Worm (Caenorhabditis elegans) whole organism, young adult: ENCODE measurements around the gene K03B8.4.

Experiments used
- B0035.1 ChIP-seq: sonication (generic microtip); optimal IDR thresholded peaks from 2 replicates; lab custom pipeline; 2016; ENCODE audit warnings: missing genetic modification characterization, mild to moderate bottlenecking, missing compliant biosample characterization, missing genotype, missing genetic modification reagents
- F33H1.4 ChIP-seq: fragments of 200-800 bp; sonication (Bioruptor generic); IDR thresholded peaks from 2 replicates; pipeline ENCODE4 v1.3.6; 2022; ENCODE audit warnings: missing genetic modification reagents, missing genetic modification characterization, missing compliant biosample characterization
- F37B4.10 ChIP-seq: fragments of 200-800 bp; sonication (Bioruptor generic); IDR thresholded peaks from 2 replicates; pipeline ENCODE4 v1.3.6; 2022; ENCODE audit warnings: missing genetic modification characterization, missing compliant biosample characterization
- F39B2.1 ChIP-seq: fragments of 200-800 bp; sonication (Bioruptor generic); IDR thresholded peaks from 2 replicates; pipeline ENCODE4 v1.3.6; 2022; ENCODE audit warnings: missing genetic modification reagents, missing genetic modification characterization, missing compliant biosample characterization
- F57A8.1 ChIP-seq: fragments of 200-800 bp; sonication (Bioruptor generic); optimal IDR thresholded peaks from 2 replicates; lab custom pipeline; 2018; ENCODE audit warnings: mild to moderate bottlenecking, missing genetic modification characterization, moderate library complexity, missing compliant biosample characterization
- K11D2.4 ChIP-seq: fragments of 200-800 bp; sonication (Bioruptor generic); IDR thresholded peaks from 2 replicates; pipeline ENCODE4 v1.3.6; 2022; ENCODE audit warnings: missing genetic modification reagents, missing genetic modification characterization, missing compliant biosample characterization
- K12H6.12 ChIP-seq: fragments of 200-800 bp; sonication (Bioruptor generic); optimal IDR thresholded peaks from 2 replicates; lab custom pipeline; 2018; ENCODE audit warnings: mild to moderate bottlenecking, missing genetic modification characterization, missing compliant biosample characterization
- T07F8.4 ChIP-seq: sonication (generic microtip); optimal IDR thresholded peaks from 2 replicates; lab custom pipeline; 2016; ENCODE audit warnings: mild to moderate bottlenecking, missing genetic modification characterization, moderate library complexity, missing compliant biosample characterization
- Y53G8AR.9 ChIP-seq: fragments of 200-800 bp; sonication (Bioruptor generic); conservative IDR thresholded peaks from 2 replicates; pipeline ENCODE4 v1.3.6; 2022; ENCODE audit warnings: missing genetic modification reagents, missing genetic modification characterization, missing compliant biosample characterization
- akir-1 ChIP-seq: fragments of 200-800 bp; sonication (Bioruptor generic); optimal IDR thresholded peaks from 2 replicates; lab custom pipeline; 2018; ENCODE audit warnings: mild to moderate bottlenecking, missing genetic modification characterization, moderate library complexity, missing compliant biosample characterization
- aptf-2 ChIP-seq: fragments of 200-800 bp; sonication (Bioruptor generic); conservative IDR thresholded peaks from 2 replicates; pipeline ENCODE4 v1.3.6; 2022; ENCODE audit warnings: missing genetic modification reagents, missing genetic modification characterization, missing compliant biosample characterization
- bed-1 ChIP-seq: fragments of 200-800 bp; sonication (Bioruptor generic); IDR thresholded peaks from 2 replicates; pipeline ENCODE4 v1.3.6; 2022; ENCODE audit warnings: missing genetic modification reagents, missing genetic modification characterization, missing compliant biosample characterization
- cebp-1 ChIP-seq, 2 experiments: fragments of 200-800 bp in 1 of 2; sonication (Bioruptor generic) in 1 of 2; sonication (generic microtip) in 1 of 2; IDR thresholded peaks in 1 of 2; optimal IDR thresholded peaks in 1 of 2; 2 replicates each; pipeline versions ENCODE4 v1.3.6 to Lab custom; 2017 to 2022; ENCODE audit warnings: missing compliant biosample characterization in 2 of 2, missing genetic modification characterization in 2 of 2, mild to moderate bottlenecking in 1 of 2, missing genetic modification reagents in 1 of 2, moderate library complexity in 1 of 2
- ceh-27 ChIP-seq: fragments of 200-800 bp; sonication (Bioruptor generic); optimal IDR thresholded peaks from 2 replicates; lab custom pipeline; 2018; ENCODE audit warnings: mild to moderate bottlenecking, missing genetic modification characterization, moderate library complexity, missing compliant biosample characterization
- chd-7 ChIP-seq: sonication (generic microtip); optimal IDR thresholded peaks from 2 replicates; lab custom pipeline; 2016; ENCODE audit warnings: mild to moderate bottlenecking, missing genetic modification characterization, moderate library complexity, missing compliant biosample characterization
- die-1 ChIP-seq: sonication (generic microtip); optimal IDR thresholded peaks from 2 replicates; lab custom pipeline; 2016; ENCODE audit warnings: missing genotype, mild to moderate bottlenecking, missing genetic modification characterization, missing compliant biosample characterization
- dpff-1 ChIP-seq: sonication (generic microtip); optimal IDR thresholded peaks from 2 replicates; lab custom pipeline; 2017; ENCODE audit warnings: mild to moderate bottlenecking, missing genetic modification characterization, missing compliant biosample characterization
- fkh-3 ChIP-seq: sonication (generic microtip); optimal IDR thresholded peaks from 2 replicates; lab custom pipeline; 2016; ENCODE audit warnings: mild to moderate bottlenecking, missing genetic modification characterization, missing compliant biosample characterization
- him-1 ChIP-seq: sonication (generic microtip); optimal IDR thresholded peaks from 2 replicates; lab custom pipeline; 2016; ENCODE audit warnings: missing genotype, missing genetic modification reagents, missing genetic modification characterization, missing compliant biosample characterization
- hlh-26 ChIP-seq: fragments of 200-800 bp; sonication (Bioruptor generic); conservative IDR thresholded peaks from 2 replicates; pipeline ENCODE4 v1.3.6; 2022; ENCODE audit warnings: missing genetic modification reagents, missing genetic modification characterization, missing compliant biosample characterization
- hsf-1 ChIP-seq: fragments of 200-800 bp; sonication (Bioruptor generic); IDR thresholded peaks from 2 replicates; pipeline ENCODE4 v1.3.6; 2022; ENCODE audit warnings: missing genetic modification reagents, missing genetic modification characterization, missing compliant biosample characterization
- lin-26 ChIP-seq: fragments of 200-800 bp; sonication (Bioruptor generic); IDR thresholded peaks from 2 replicates; pipeline ENCODE4 v1.3.6; 2022; ENCODE audit warnings: missing genetic modification reagents, missing genetic modification characterization, missing compliant biosample characterization
- lsl-1 ChIP-seq: fragments of 200-800 bp; sonication (Bioruptor generic); optimal IDR thresholded peaks from 2 replicates; lab custom pipeline; 2018; ENCODE audit warnings: mild to moderate bottlenecking, missing genetic modification characterization, moderate library complexity, missing compliant biosample characterization
- lsy-27 ChIP-seq: sonication (generic microtip); optimal IDR thresholded peaks from 2 replicates; lab custom pipeline; 2017; ENCODE audit warnings: missing genetic modification characterization, mild to moderate bottlenecking, missing compliant biosample characterization, antibody characterized with exemption, missing genotype, borderline replicate concordance; ENCODE audit not compliant: insufficient read depth
- madf-3 ChIP-seq: fragments of 200-800 bp; sonication (Bioruptor generic); IDR thresholded peaks from 2 replicates; pipeline ENCODE4 v1.3.6; 2022; ENCODE audit warnings: missing genetic modification reagents, missing genetic modification characterization, missing compliant biosample characterization
- madf-8 ChIP-seq: fragments of 200-800 bp; sonication (Bioruptor generic); conservative IDR thresholded peaks from 2 replicates; pipeline ENCODE4 v1.3.6; 2022; ENCODE audit warnings: missing genetic modification reagents, missing genetic modification characterization, missing compliant biosample characterization
- nfyb-1 ChIP-seq: fragments of 200-800 bp; sonication (Bioruptor generic); IDR thresholded peaks from 2 replicates; pipeline ENCODE4 v1.3.6; 2022; ENCODE audit warnings: missing genetic modification reagents, missing genetic modification characterization, missing compliant biosample characterization
- nhr-80 ChIP-seq: sonication (generic microtip); optimal IDR thresholded peaks from 2 replicates; lab custom pipeline; 2016; ENCODE audit warnings: missing genetic modification characterization, missing compliant biosample characterization
- nhr-90 ChIP-seq: sonication (generic microtip); optimal IDR thresholded peaks from 2 replicates; lab custom pipeline; 2016; ENCODE audit warnings: missing genotype, mild to moderate bottlenecking, missing genetic modification characterization, missing compliant biosample characterization
- rec-8 ChIP-seq, 2 experiments: sonication (generic microtip); optimal IDR thresholded peaks; 2 replicates each; lab custom pipeline; 2016; ENCODE audit warnings: mild to moderate bottlenecking in 2 of 2, missing genetic modification characterization in 2 of 2, missing genetic modification reagents in 2 of 2, missing genotype in 2 of 2, missing biosample characterization in 1 of 2, missing compliant biosample characterization in 1 of 2, moderate library complexity in 1 of 2
- rpc-1 ChIP-seq, 2 experiments: fragments of 150-350 bp in 1 of 2; sonication (generic microtip) in 1 of 2; optimal IDR thresholded peaks; 2 replicates each; lab custom pipeline; 2014 to 2018; ENCODE audit warnings: missing biosample characterization in 1 of 2, missing genetic modification characterization in 1 of 2, missing genetic modification reagents in 1 of 2, missing genotype in 1 of 2
- sea-2 ChIP-seq: fragments of 200-800 bp; sonication (Bioruptor generic); IDR thresholded peaks from 2 replicates; pipeline ENCODE4 v1.3.6; 2022; ENCODE audit warnings: missing genetic modification characterization, missing compliant biosample characterization
- snpc-3.4 ChIP-seq: sonication (generic microtip); optimal IDR thresholded peaks from 2 replicates; lab custom pipeline; 2017; ENCODE audit warnings: missing genetic modification characterization, mild to moderate bottlenecking, missing compliant biosample characterization, antibody characterized with exemption, moderate library complexity, missing genotype, missing genetic modification reagents
- sptf-2 ChIP-seq: fragments of 200-800 bp; sonication (Bioruptor generic); optimal IDR thresholded peaks from 2 replicates; lab custom pipeline; 2018; ENCODE audit warnings: mild to moderate bottlenecking, missing genetic modification characterization, missing compliant biosample characterization
- tbp1 ChIP-seq: fragments of 200-800 bp; sonication (Bioruptor generic); optimal IDR thresholded peaks from 2 replicates; lab custom pipeline; 2018; ENCODE audit warnings: mild to moderate bottlenecking, missing genetic modification characterization, missing compliant biosample characterization
- ztf-26 ChIP-seq: sonication (generic microtip); optimal IDR thresholded peaks from 2 replicates; lab custom pipeline; 2017; ENCODE audit warnings: missing genetic modification characterization, missing compliant biosample characterization

K03B8.4 gene

ce11 chrV:11373918-11374317 is 21.0 kb downstream of the K03B8.4 start:
- TF ChIP-seq F37B4.10 (GFP tag; lab: Robert Waterston, UW) (no peak), fkh-3 (tag; lab: Kevin White, UChicago) (no peak), nhr-90 (tag; lab: Kevin White, UChicago) (no peak), nhr-80 (tag; lab: Kevin White, UChicago) (no peak)

DNA sequence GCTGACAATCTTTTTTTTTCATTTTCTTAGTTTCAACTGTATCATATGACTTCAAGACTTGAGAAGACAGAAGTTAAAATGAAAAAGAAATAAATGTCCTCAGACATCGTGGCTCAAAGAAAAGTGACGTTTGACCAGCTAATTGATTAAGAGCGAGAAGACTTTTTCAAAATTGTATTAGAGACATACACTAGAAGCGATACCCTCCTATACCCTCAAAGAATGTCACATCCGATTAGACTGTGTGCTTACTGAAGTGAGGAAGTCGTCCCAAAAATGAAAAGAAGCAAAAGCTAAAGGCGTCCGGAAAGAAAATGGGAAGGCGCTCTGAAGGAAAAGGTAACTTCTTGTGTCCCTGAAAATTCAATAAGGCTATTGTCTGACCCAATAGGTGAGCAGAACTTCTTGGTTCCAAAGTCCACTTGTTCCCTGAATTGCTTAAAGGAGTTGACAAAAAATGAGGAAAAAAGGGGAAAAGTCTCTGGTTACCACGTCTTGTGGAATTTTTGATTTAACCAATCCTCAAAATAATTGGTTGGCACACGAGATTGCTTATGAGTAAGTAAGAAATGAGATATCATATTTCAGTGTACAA is 22.5 kb downstream of the K03B8.4 start:
- no peak for TF ChIP-seq rpc-1 (optimal IDR thresholded peaks at IDR 0.05; lab: Kevin White, UChicago)
- TF ChIP-seq rpc-1 (tag; optimal IDR thresholded peaks at IDR 0.05; lab: Kevin White, UChicago): no peak
- no peak for TF ChIP-seq bed-1 (GFP tag; lab: Robert Waterston, UW)
- TF ChIP-seq madf-8: no peak
- TF ChIP-seq madf-3 (GFP tag; lab: Robert Waterston, UW): no peak
- TF ChIP-seq K12H6.12 (tag; lab: Kevin White, UChicago): no peak
- no peak for TF ChIP-seq die-1 (tag; lab: Kevin White, UChicago)

DNA sequence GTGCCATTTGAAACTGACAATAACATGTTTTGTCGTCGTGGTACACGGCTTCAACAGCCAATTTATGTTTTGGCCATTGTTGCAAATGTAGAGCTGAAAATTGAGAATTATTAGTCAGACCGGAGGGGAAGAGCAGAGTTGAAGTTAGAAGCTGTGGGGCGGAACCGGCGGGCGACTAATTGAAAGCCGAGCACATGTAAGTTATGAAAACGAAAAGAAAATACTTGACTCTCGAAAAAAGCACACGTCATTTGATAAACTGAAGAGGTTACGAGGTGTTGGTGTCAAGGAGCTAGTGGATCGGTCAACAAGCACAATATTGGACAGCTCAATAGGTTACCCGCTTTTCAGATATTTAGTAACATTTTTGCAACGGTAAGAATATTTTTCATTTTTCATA is 28.8 kb downstream of the K03B8.4 start, which contains the start of gene dop-5:
Gene dop-5 (minus strand): TSS at position 101 of the 400 bp plus-strand sequence.
- TF ChIP-seq rec-8 (tag; optimal IDR thresholded peaks at IDR 0.05; lab: Kevin White, UChicago) (no peak), aptf-2 (no peak), B0035.1 (tag; lab: Kevin White, UChicago) (no peak), K11D2.4 (GFP tag; lab: Robert Waterston, UW) (no peak), sea-2 (GFP tag; lab: Robert Waterston, UW) (no peak), F57A8.1 (no peak), F33H1.4 (no peak), snpc-3.4 (tag; lab: Kevin White, UChicago) (no peak)

DNA sequence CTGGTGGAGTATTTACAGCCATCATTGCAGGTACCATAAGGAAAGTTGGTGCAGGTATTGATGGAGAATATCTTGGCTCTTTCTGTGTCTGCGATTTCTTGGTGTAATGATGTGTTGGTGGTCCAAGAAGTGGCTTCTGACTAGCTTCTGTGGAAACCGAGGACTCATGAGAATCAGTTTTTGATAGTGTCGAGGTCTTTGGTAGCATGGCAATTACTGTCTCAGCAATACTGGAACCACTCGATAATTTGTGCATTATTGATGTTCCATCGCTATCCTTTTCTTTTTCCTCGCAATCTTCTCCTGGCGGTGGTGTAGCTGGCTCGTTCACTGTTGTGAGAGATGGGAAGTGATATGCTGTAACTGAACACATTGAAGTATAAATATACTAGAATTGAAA is 31.3 kb downstream of the K03B8.4 start:
- TF ChIP-seq ceh-27 (GFP tag; lab: Kevin White, UChicago): no peak
- no peak for TF ChIP-seq ztf-26
- no peak for TF ChIP-seq Y53G8AR.9 (GFP tag; lab: Robert Waterston, UW)
- TF ChIP-seq lin-26 (GFP tag; lab: Robert Waterston, UW): no peak
- no peak for TF ChIP-seq lsl-1 (GFP tag; lab: Kevin White, UChicago)
- TF ChIP-seq hlh-26 (GFP tag; lab: Robert Waterston, UW): no peak
- no peak for TF ChIP-seq T07F8.4 (tag; lab: Kevin White, UChicago)
- no peak for TF ChIP-seq him-1 (tag; lab: Kevin White, UChicago)
- no peak for TF ChIP-seq sptf-2 (GFP tag; lab: Kevin White, UChicago)
- TF ChIP-seq hsf-1 (GFP tag; lab: Robert Waterston, UW): no peak
- no peak for TF ChIP-seq akir-1 (GFP tag; lab: Kevin White, UChicago)
- no peak for TF ChIP-seq chd-7 (tag; lab: Kevin White, UChicago)
- no peak for TF ChIP-seq nfyb-1 (GFP tag; lab: Robert Waterston, UW)
- TF ChIP-seq F39B2.1 (GFP tag; lab: Robert Waterston, UW): no peak
- TF ChIP-seq cebp-1 (GFP tag; IDR thresholded peaks at IDR 0.05; lab: Robert Waterston, UW): no peak
- TF ChIP-seq cebp-1 (tag; optimal IDR thresholded peaks at IDR 0.05; lab: Kevin White, UChicago): no peak
- no peak for TF ChIP-seq tbp1
- no peak for TF ChIP-seq lsy-27
- no peak for TF ChIP-seq dpff-1 (tag; lab: Kevin White, UChicago)
